Worm (Caenorhabditis elegans) whole organism, late embryonic: Measurements from ENCODE around the gene btb-12.
"Not testable (repeated sequence)": the region's sequence is repeated elsewhere in the genome, so short reads cannot be mapped to it uniquely, and the experiment has no call there.

Source experiments
- fkh-10 ChIP-seq: fragments of 150-350 bp; optimal IDR thresholded peaks from 2 replicates; lab custom pipeline; 2014; ENCODE audit warnings: missing biosample characterization, missing genetic modification reagents, missing genetic modification characterization
- hlh-30 ChIP-seq: sonication (generic microtip); optimal IDR thresholded peaks from 2 replicates; lab custom pipeline; 2017; ENCODE audit warnings: antibody characterized with exemption, missing genetic modification characterization, missing compliant biosample characterization; ENCODE audit not compliant: insufficient read depth
- hlh-6 ChIP-seq: sonication (generic microtip); optimal IDR thresholded peaks from 2 replicates; lab custom pipeline; 2016; ENCODE audit warnings: missing genotype, missing genetic modification characterization, missing compliant biosample characterization
- zip-5 ChIP-seq: sonication (generic microtip); optimal IDR thresholded peaks from 2 replicates; lab custom pipeline; 2016; ENCODE audit warnings: missing genetic modification characterization, missing compliant biosample characterization

- TF ChIP-seq zip-5 (tag; lab: Kevin White, UChicago); hlh-6; hlh-30; fkh-10 (GFP tag; lab: Kevin White, UChicago): not testable (repeated sequence)
Measured at ce11 chrII:1633490-1633889, 21.5 kb upstream of the btb-12 start, which contains the start of gene C08E3.1.
